Worm (Caenorhabditis elegans) whole organism, midembryonic: ENCODE results near the gene F21E9.2.

Source experiments
- klf-2 ChIP-seq: fragments of 200-800 bp; sonication (Bioruptor generic); conservative IDR thresholded peaks from 2 replicates; pipeline ENCODE4 v1.3.6; 2022; ENCODE audit warnings: missing genetic modification reagents, missing genetic modification characterization, missing compliant biosample characterization
- med-1 ChIP-seq: sonication (generic microtip); optimal IDR thresholded peaks from 2 replicates; lab custom pipeline; 2017; ENCODE audit warnings: missing genetic modification characterization, mild to moderate bottlenecking, missing compliant biosample characterization, antibody characterized with exemption, missing genetic modification reagents; ENCODE audit not compliant: insufficient read depth
- ztf-29 ChIP-seq: fragments of 200-800 bp; sonication (Bioruptor generic); IDR thresholded peaks from 2 replicates; pipeline ENCODE4 v1.3.6; 2022; ENCODE audit warnings: missing genetic modification reagents, missing genetic modification characterization, missing compliant biosample characterization

- no peak for TF ChIP-seq med-1 (GFP tag; lab: Kevin White, UChicago)
- TF ChIP-seq ztf-29 = no peak
- no peak for TF ChIP-seq klf-2 (GFP tag; lab: Robert Waterston, UW)
Observed at ce11 chrX:1344321-1344720, 14.6 kb upstream of the F21E9.2 start, which contains the start of gene ins-39.
